Worm (Caenorhabditis elegans) whole organism, L4 larva: ENCODE data around the gene F16G10.8.
A peak's percentile ranks its signal among the peaks of the same experiment; 100 is the strongest.

Experiments
- D1046.2 ChIP-seq: fragments of 200-800 bp; sonication (Bioruptor generic); IDR thresholded peaks from 2 replicates; pipeline ENCODE4 v1.3.6; 2022; ENCODE audit warnings: missing genetic modification characterization, missing compliant biosample characterization
- F26F4.8 ChIP-seq: fragments of 200-800 bp; sonication (Bioruptor generic); conservative IDR thresholded peaks from 2 replicates; pipeline ENCODE4 v1.3.6; 2022; ENCODE audit warnings: missing genetic modification characterization, missing compliant biosample characterization
- F44E2.7 ChIP-seq: fragments of 200-800 bp; sonication (Bioruptor generic); IDR thresholded peaks from 2 replicates; pipeline ENCODE4 v2.1.2; 2022; ENCODE audit warnings: missing genetic modification characterization, missing compliant biosample characterization
- Y5F2A.4 ChIP-seq: fragments of 200-800 bp; sonication (Bioruptor generic); optimal IDR thresholded peaks from 2 replicates; lab custom pipeline; 2018; ENCODE audit warnings: mild to moderate bottlenecking, missing genetic modification characterization, missing compliant biosample characterization
- ZK337.2 ChIP-seq: fragments of 200-800 bp; sonication (Bioruptor generic); IDR thresholded peaks from 2 replicates; pipeline ENCODE4 v1.3.6; 2022; ENCODE audit warnings: missing genetic modification reagents, missing genetic modification characterization, missing compliant biosample characterization
- aha-1 ChIP-seq: fragments of 150-350 bp; peaks from one replicate; lab custom pipeline; 2014; ENCODE audit warnings: missing biosample characterization, missing genetic modification characterization
- ceh-82 ChIP-seq: sonication (generic microtip); optimal IDR thresholded peaks from 2 replicates; lab custom pipeline; 2017; ENCODE audit warnings: missing biosample characterization, missing genetic modification characterization
- dmd-8 ChIP-seq: fragments of 200-800 bp; sonication (Bioruptor generic); IDR thresholded peaks from 2 replicates; pipeline ENCODE4 v1.3.6; 2022; ENCODE audit warnings: missing genetic modification characterization, missing compliant biosample characterization
- dmd-9 ChIP-seq: fragments of 200-800 bp; sonication (Bioruptor generic); IDR thresholded peaks from 2 replicates; pipeline ENCODE4 v1.3.6; 2022; ENCODE audit warnings: missing genetic modification reagents, missing genetic modification characterization, missing compliant biosample characterization
- duxl-1 ChIP-seq: sonication (generic microtip); optimal IDR thresholded peaks from 2 replicates; lab custom pipeline; 2016; ENCODE audit warnings: mild to moderate bottlenecking, missing genetic modification characterization, moderate library complexity, missing compliant biosample characterization; ENCODE audit not compliant: poor library complexity
- dve-1 ChIP-seq: sonication (generic microtip); optimal IDR thresholded peaks from 2 replicates; lab custom pipeline; 2017; ENCODE audit warnings: antibody characterized with exemption, mild to moderate bottlenecking, missing genetic modification characterization, missing compliant biosample characterization; ENCODE audit not compliant: insufficient read depth
- egl-43 ChIP-seq: fragments of 200-800 bp; sonication (Bioruptor generic); IDR thresholded peaks from 2 replicates; pipeline ENCODE4 v1.3.6; 2022; ENCODE audit warnings: missing genetic modification reagents, missing genetic modification characterization, missing compliant biosample characterization
- fkh-10 ChIP-seq: fragments of 150-350 bp; optimal IDR thresholded peaks from 2 replicates; lab custom pipeline; 2014; ENCODE audit warnings: missing biosample characterization, missing genetic modification reagents, missing genetic modification characterization
- fos-1 ChIP-seq: fragments of 150-350 bp; optimal IDR thresholded peaks from 2 replicates; lab custom pipeline; 2014; ENCODE audit warnings: missing biosample characterization, missing genetic modification characterization
- madf-5 ChIP-seq, 2 experiments: fragments of 200-800 bp; sonication (Bioruptor generic); IDR thresholded peaks; 2 replicates each; pipeline ENCODE4 v1.3.6; 2022; ENCODE audit warnings: missing compliant biosample characterization in 2 of 2, missing genetic modification characterization in 2 of 2
- mdl-1 ChIP-seq, 2 experiments: fragments of 150-350 bp in 1 of 2; sonication (generic microtip) in 1 of 2; optimal IDR thresholded peaks; 2 replicates each; lab custom pipeline; 2014 to 2017; ENCODE audit warnings: missing biosample characterization in 2 of 2, missing genetic modification characterization in 2 of 2
- mep-1 ChIP-seq: fragments of 150-350 bp; sonication (generic microtip); optimal IDR thresholded peaks from 3 replicates; lab custom pipeline; 2014; ENCODE audit warnings: missing biosample characterization, missing genetic modification characterization
- mxl-2 ChIP-seq: fragments of 200-800 bp; sonication (Bioruptor generic); conservative IDR thresholded peaks from 2 replicates; pipeline ENCODE4 v1.3.6; 2022; ENCODE audit warnings: missing genetic modification reagents, missing genetic modification characterization, missing compliant biosample characterization
- mxl-3 ChIP-seq: fragments of 200-800 bp; sonication (Bioruptor generic); optimal IDR thresholded peaks from 2 replicates; lab custom pipeline; 2018; ENCODE audit warnings: mild to moderate bottlenecking, missing genetic modification characterization, missing compliant biosample characterization
- nhr-111 ChIP-seq: fragments of 200-800 bp; sonication (Bioruptor generic); optimal IDR thresholded peaks from 2 replicates; lab custom pipeline; 2018; ENCODE audit warnings: mild to moderate bottlenecking, missing genetic modification characterization, missing compliant biosample characterization
- nhr-25 ChIP-seq: sonication (generic microtip); optimal IDR thresholded peaks from 2 replicates; lab custom pipeline; 2017; ENCODE audit warnings: missing genetic modification characterization, mild to moderate bottlenecking, missing compliant biosample characterization, antibody characterized with exemption, moderate library complexity, borderline replicate concordance; ENCODE audit not compliant: insufficient read depth
- nhr-28 ChIP-seq: fragments of 150-350 bp; optimal IDR thresholded peaks from 2 replicates; lab custom pipeline; 2014; ENCODE audit warnings: missing biosample characterization, missing genetic modification characterization
- nhr-41 ChIP-seq: fragments of 200-800 bp; sonication (Bioruptor generic); IDR thresholded peaks from 2 replicates; pipeline ENCODE4 v1.3.6; 2022; ENCODE audit warnings: missing genetic modification reagents, missing genetic modification characterization, missing compliant biosample characterization
- nhr-48 ChIP-seq: sonication (generic microtip); optimal IDR thresholded peaks from 2 replicates; lab custom pipeline; 2016; ENCODE audit warnings: mild to moderate bottlenecking, missing genetic modification characterization, missing compliant biosample characterization
- php-3 ChIP-seq: fragments of 200-800 bp; sonication (Bioruptor generic); IDR thresholded peaks from 2 replicates; pipeline ENCODE4 v1.3.6; 2022; ENCODE audit warnings: missing genetic modification reagents, missing genetic modification characterization, missing compliant biosample characterization
- saeg-2 ChIP-seq: fragments of 200-800 bp; sonication (Bioruptor generic); IDR thresholded peaks from 2 replicates; pipeline ENCODE4 v1.3.6; 2022; ENCODE audit warnings: missing genetic modification reagents, missing genetic modification characterization, missing compliant biosample characterization
- set-16 ChIP-seq: fragments of 200-800 bp; sonication (Bioruptor generic); IDR thresholded peaks from 2 replicates; pipeline ENCODE4 v1.3.6; 2022; ENCODE audit warnings: missing genetic modification reagents, missing genetic modification characterization, missing compliant biosample characterization
- snpc-4 ChIP-seq: fragments of 150-350 bp; optimal IDR thresholded peaks from 2 replicates; lab custom pipeline; 2014; ENCODE audit warnings: missing biosample characterization, missing genetic modification characterization
- spr-3 ChIP-seq: fragments of 200-800 bp; sonication (Bioruptor generic); optimal IDR thresholded peaks from 2 replicates; lab custom pipeline; 2018; ENCODE audit warnings: mild to moderate bottlenecking, missing genetic modification characterization, missing compliant biosample characterization
- tag-97 ChIP-seq: fragments of 200-800 bp; sonication (Bioruptor generic); IDR thresholded peaks from 2 replicates; pipeline ENCODE4 v1.3.6; 2022; ENCODE audit warnings: missing genetic modification characterization, missing compliant biosample characterization
- unc-130 ChIP-seq: sonication (generic microtip); optimal IDR thresholded peaks from 2 replicates; lab custom pipeline; 2016; ENCODE audit warnings: missing genetic modification reagents, missing genetic modification characterization, missing compliant biosample characterization
- unc-62 ChIP-seq, 3 experiments: fragments of 150-350 bp in 1 of 3; sonication (generic microtip); optimal IDR thresholded peaks in 2 of 3; peaks in 1 of 3; 1 replicate in 1 of 3; 2 replicates in 2 of 3; lab custom pipeline; 2014 to 2017; ENCODE audit warnings: missing biosample characterization in 3 of 3, missing genetic modification characterization in 3 of 3, missing genetic modification reagents in 3 of 3, missing genotype in 1 of 3
- vab-7 ChIP-seq: fragments of 200-800 bp; sonication (Bioruptor generic); IDR thresholded peaks from 2 replicates; pipeline ENCODE4 v1.3.6; 2022; ENCODE audit warnings: missing genetic modification reagents, missing genetic modification characterization, missing compliant biosample characterization
- zag-1 ChIP-seq: fragments of 150-350 bp; optimal IDR thresholded peaks from 2 replicates; lab custom pipeline; 2014; ENCODE audit warnings: missing biosample characterization, missing genetic modification characterization
- zip-11 ChIP-seq: fragments of 200-800 bp; sonication (Bioruptor generic); IDR thresholded peaks from 2 replicates; pipeline ENCODE4 v1.3.6; 2022; ENCODE audit warnings: missing genetic modification characterization, missing compliant biosample characterization
- zip-2 ChIP-seq: fragments of 150-350 bp; optimal IDR thresholded peaks from 2 replicates; lab custom pipeline; 2014; ENCODE audit warnings: missing biosample characterization, missing genetic modification characterization
- ztf-7 ChIP-seq: fragments of 150-350 bp; optimal IDR thresholded peaks from 2 replicates; lab custom pipeline; 2014; ENCODE audit warnings: missing biosample characterization, missing genetic modification characterization

F16G10.8 gene

ce11 chrII:2412649-2413048 is 29.4 kb upstream of the F16G10.8 start, which contains the start of gene fbxa-182 (continued):
- 0 out of 2 replicates have a peak, but pooled peaks have one; percentile 23 for TF ChIP-seq php-3 (GFP tag; lab: Robert Waterston, UW)
- TF ChIP-seq dve-1, result peak; percentile 14
- TF ChIP-seq mxl-2 (GFP tag; lab: Robert Waterston, UW), result no peak

ce11 chrII:2411555-2411954 is 28.3 kb upstream of the F16G10.8 start:
- TF ChIP-seq vab-7 (GFP tag; lab: Robert Waterston, UW) (no peak), F26F4.8 (GFP tag; lab: Robert Waterston, UW) (no peak), mdl-1 (tag; optimal IDR thresholded peaks at IDR 0.05; lab: Kevin White, UChicago) (no peak), mxl-3 (no peak), saeg-2 (no peak), mxl-2 (GFP tag; lab: Robert Waterston, UW) (no peak), unc-62 (GFP tag; optimal IDR thresholded peaks at IDR 0.05 in 1 of 2; lab: Kevin White, UChicago) (peak in 1 of 2 experiments; percentile 51), unc-62 (tag; optimal IDR thresholded peaks at IDR 0.05; lab: Kevin White, UChicago) (no peak)

- TF ChIP-seq snpc-4 (tag; lab: Kevin White, UChicago) (no peak), nhr-48 (tag; lab: Kevin White, UChicago) (no peak), ztf-7 (no peak), ZK337.2 (GFP tag; lab: Robert Waterston, UW) (no peak), saeg-2 (no peak), nhr-25 (tag; lab: Kevin White, UChicago) (no peak), zag-1 (tag; lab: Kevin White, UChicago) (no peak), duxl-1 (tag; lab: Kevin White, UChicago) (no peak), nhr-41 (GFP tag; lab: Robert Waterston, UW) (no peak), dmd-8 (GFP tag; lab: Robert Waterston, UW) (no peak), set-16 (GFP tag; lab: Robert Waterston, UW) (peak; percentile 56; the same call in 1 of the 2 replicates), aha-1 (peak; percentile 82), unc-130 (no peak), D1046.2 (GFP tag; lab: Robert Waterston, UW) (no peak), egl-43 (no peak), ceh-82 (tag; lab: Kevin White, UChicago) (no peak), madf-5 (GFP tag; IDR thresholded peaks at IDR 0.05; lab: Robert Waterston, UW) (0 out of 4 replicates have a peak, but pooled peaks of 1 of the 2 experiments have one; percentile 22)
Measured at ce11 chrII:2411093-2411492, 27.9 kb upstream of the F16G10.8 start.

- no peak for TF ChIP-seq mep-1 (tag; lab: Kevin White, UChicago)
- TF ChIP-seq unc-62 (GFP tag; optimal IDR thresholded peaks at IDR 0.05 in 1 of 2; lab: Kevin White, UChicago), result peak in 1 of 2 experiments; percentile 52
- TF ChIP-seq unc-62 (tag; optimal IDR thresholded peaks at IDR 0.05; lab: Kevin White, UChicago), result no peak
Measured at ce11 chrII:2403984-2404383, 20.8 kb upstream of the F16G10.8 start, which contains the start of gene F16G10.1. Gene F16G10.1, plus strand, starts transcription at chrII:2404284.

- peak; percentile 95 for TF ChIP-seq nhr-28 (tag; lab: Kevin White, UChicago)
- peak; percentile 43 for TF ChIP-seq aha-1
- TF ChIP-seq Y5F2A.4 (GFP tag; lab: Kevin White, UChicago), result no peak
Measured at ce11 chrII:2399810-2400209, 16.6 kb upstream of the F16G10.8 start.

ce11 chrII:2398884-2399283 is 15.7 kb upstream of the F16G10.8 start, which contains the start of gene F16G10.14:
Gene F16G10.14, minus strand, starts transcription at chrII:2398984.
- TF ChIP-seq mxl-2 (GFP tag; lab: Robert Waterston, UW) (no peak), fos-1 (tag; lab: Kevin White, UChicago) (no peak), snpc-4 (tag; lab: Kevin White, UChicago) (no peak), zip-11 (GFP tag; lab: Robert Waterston, UW) (no peak), tag-97 (no peak), zip-2 (tag; lab: Kevin White, UChicago) (no peak), spr-3 (no peak), nhr-111 (no peak), ceh-82 (tag; lab: Kevin White, UChicago) (no peak), dmd-8 (GFP tag; lab: Robert Waterston, UW) (no peak), zag-1 (tag; lab: Kevin White, UChicago) (no peak), fkh-10 (GFP tag; lab: Kevin White, UChicago) (no peak), dmd-9 (GFP tag; lab: Robert Waterston, UW) (no peak), F44E2.7 (GFP tag; lab: Robert Waterston, UW) (no peak)
- TF ChIP-seq, all 104 proteins: peak for 0
